Worm (Caenorhabditis elegans): ENCODE data around the gene F38A1.13.
A peak's percentile ranks its signal among the peaks of the same experiment; 100 is the strongest.

Gene F38A1.13

ce11 chrIV:1274583-1274982 lies 9.6 kb downstream of the F38A1.13 start, which contains the start of gene C09E9.1 (continued):
- TF ChIP-seq ztf-18 (tag; optimal IDR thresholded peaks at IDR 0.05) (no peak), mcd-1 (GFP tag; IDR thresholded peaks at IDR 0.05) (peak; percentile 72), nhr-80 (tag; optimal IDR thresholded peaks at IDR 0.05) (peak; percentile 18), F49E8.2 (tag; optimal IDR thresholded peaks at IDR 0.05; ENCODE audit: insufficient read depth) (peak; percentile 37), efl-1 (GFP tag; optimal IDR thresholded peaks at IDR 0.05) (peak; percentile 52), ztf-22 (GFP tag; optimal IDR thresholded peaks at IDR 0.05) (no peak), F37B4.10 (GFP tag; IDR thresholded peaks at IDR 0.05) (no peak), tlf-1 (GFP tag; optimal IDR thresholded peaks at IDR 0.05) (no peak), nfya-2 (GFP tag; IDR thresholded peaks at IDR 0.05) (no peak)

- TF ChIP-seq snpc-1.1 (tag; optimal IDR thresholded peaks at IDR 0.05; ENCODE audit: insufficient read depth), result no peak
- TF ChIP-seq F39B2.1 (GFP tag; IDR thresholded peaks at IDR 0.05), result no peak
- no peak for TF ChIP-seq pha-4 (tag; optimal IDR thresholded peaks at IDR 0.05)
- TF ChIP-seq cebp-1 (GFP tag; IDR thresholded peaks at IDR 0.05), result no peak
- TF ChIP-seq cebp-1 (tag; optimal IDR thresholded peaks at IDR 0.05), result peak; percentile 82
- TF ChIP-seq mcd-1 (GFP tag; IDR thresholded peaks at IDR 0.05), result 0 out of 2 replicates have a peak, but pooled peaks have one; percentile 11
- TF ChIP-seq mxl-1 (tag; optimal IDR thresholded peaks at IDR 0.05), result no peak
- TF ChIP-seq lsl-1 (GFP tag; optimal IDR thresholded peaks at IDR 0.05), result peak; percentile 63
- TF ChIP-seq lin-54 (GFP tag; optimal IDR thresholded peaks at IDR 0.05), result peak; percentile 18
- TF ChIP-seq athp-1 (tag; optimal IDR thresholded peaks at IDR 0.05), result no peak
- TF ChIP-seq attf-6 (GFP tag; IDR thresholded peaks at IDR 0.05), result no peak
- TF ChIP-seq B0019.2 (GFP tag; conservative IDR thresholded peaks at IDR 0.05), result peak; percentile 89
- TF ChIP-seq gei-17 (GFP tag; optimal IDR thresholded peaks at IDR 0.05), result no peak
- no peak for TF ChIP-seq ztf-18 (tag; optimal IDR thresholded peaks at IDR 0.05)
- TF ChIP-seq ama-1 (optimal IDR thresholded peaks at IDR 0.05), result no peak
- TF ChIP-seq ama-1 (GFP tag; optimal IDR thresholded peaks at IDR 0.05), result no peak
These were observed 10.9 kb downstream of the F38A1.13 start for ce11 chrIV:1275910-1276309.

ce11 chrIV:1277067-1277466 lies 12.0 kb downstream of the F38A1.13 start:
- peak; percentile 75 for TF ChIP-seq xnd-1 (tag; optimal IDR thresholded peaks at IDR 0.05)
- TF ChIP-seq madf-6 (GFP tag; IDR thresholded peaks at IDR 0.05), result peak; percentile 90
- peak; percentile 25; the same call in 1 of the 2 replicates for TF ChIP-seq mcd-1 (GFP tag; IDR thresholded peaks at IDR 0.05)
- no peak for TF ChIP-seq unc-62 (GFP tag; optimal IDR thresholded peaks at IDR 0.05)
- no peak for TF ChIP-seq F39B2.1 (GFP tag; IDR thresholded peaks at IDR 0.05)
- peak; percentile 81 for TF ChIP-seq madf-8 (GFP tag; conservative IDR thresholded peaks at IDR 0.05)
- no peak for TF ChIP-seq pha-4 (tag; optimal IDR thresholded peaks at IDR 0.05)
- TF ChIP-seq B0019.2 (GFP tag; conservative IDR thresholded peaks at IDR 0.05), result peak; percentile 83
- TF ChIP-seq chd-7 (tag; optimal IDR thresholded peaks at IDR 0.05), result no peak
- 0 out of 2 replicates have a peak, but pooled peaks have one; percentile 26 for TF ChIP-seq pbrm-1 (GFP tag; IDR thresholded peaks at IDR 0.05)
- TF ChIP-seq tbp1 (GFP tag; optimal IDR thresholded peaks at IDR 0.05), result peak; percentile 33
- no peak for TF ChIP-seq sdz-38 (tag; optimal IDR thresholded peaks at IDR 0.05)
- no peak for TF ChIP-seq C17E4.6 (GFP tag; IDR thresholded peaks at IDR 0.05)
- TF ChIP-seq ccch-3 (GFP tag; optimal IDR thresholded peaks at IDR 0.05), result no peak
- TF ChIP-seq F22D6.2 (tag; optimal IDR thresholded peaks at IDR 0.05), result no peak
- no peak for TF ChIP-seq ceh-58 (GFP tag; IDR thresholded peaks at IDR 0.05)
- TF ChIP-seq Y95B8A.8 (GFP tag; IDR thresholded peaks at IDR 0.05), result no peak
- TF ChIP-seq lsl-1 (GFP tag; optimal IDR thresholded peaks at IDR 0.05), result peak; percentile 91
- TF ChIP-seq lin-54 (GFP tag; optimal IDR thresholded peaks at IDR 0.05), result peak; percentile 59
- TF ChIP-seq Y56A3A.18 (GFP tag; IDR thresholded peaks at IDR 0.05), result no peak
- TF ChIP-seq dox-1 (GFP tag; IDR thresholded peaks at IDR 0.05), result peak; percentile 25; the same call in 1 of the 2 replicates
- peak; percentile 54 for TF ChIP-seq dpl-1 (GFP tag; optimal IDR thresholded peaks at IDR 0.05)
- peak; percentile 78 for TF ChIP-seq ceh-91 (GFP tag; IDR thresholded peaks at IDR 0.05)
- no peak for TF ChIP-seq zfh-2 (GFP tag; conservative IDR thresholded peaks at IDR 0.05)
- no peak for TF ChIP-seq cebp-2 (GFP tag; IDR thresholded peaks at IDR 0.05)
- peak; percentile 66 for TF ChIP-seq F33H1.4 (GFP tag; IDR thresholded peaks at IDR 0.05)
- TF ChIP-seq C06A6.2 (GFP tag; conservative IDR thresholded peaks at IDR 0.05), result no peak
- no peak for TF ChIP-seq lin-40 (tag; optimal IDR thresholded peaks at IDR 0.05)
- TF ChIP-seq athp-1 (tag; optimal IDR thresholded peaks at IDR 0.05), result peak; percentile 47
- no peak for TF ChIP-seq nfya-1 (tag; optimal IDR thresholded peaks at IDR 0.05; ENCODE audit: borderline replicate concordance, insufficient read depth)
- TF ChIP-seq tlf-1 (GFP tag; optimal IDR thresholded peaks at IDR 0.05), result peak; percentile 53
- TF ChIP-seq efl-1 (GFP tag; optimal IDR thresholded peaks at IDR 0.05), result peak; percentile 87
